Fruit fly (Drosophila melanogaster) whole organism, adult: ENCODE data around the gene CG5776.

Experiments used
- CG14711 ChIP-seq: fragments of 200-800 bp; sonication (Bioruptor generic); optimal IDR thresholded peaks from 2 replicates; lab custom pipeline; 2018; ENCODE audit warnings: missing biosample characterization, mild to moderate bottlenecking, missing genetic modification characterization, moderate library complexity
- CG7101 ChIP-seq: fragments of 200-800 bp; sonication (Bioruptor generic); optimal IDR thresholded peaks from 2 replicates; lab custom pipeline; 2018; ENCODE audit warnings: missing biosample characterization, mild to moderate bottlenecking, missing genetic modification characterization, moderate library complexity
- Clk ChIP-seq: fragments of 200-800 bp; sonication (Bioruptor generic); optimal IDR thresholded peaks from 2 replicates; lab custom pipeline; 2017; ENCODE audit warnings: missing biosample characterization, missing genetic modification characterization
- bab1 ChIP-seq: fragments of 200-800 bp; sonication (Bioruptor generic); optimal IDR thresholded peaks from 3 replicates; lab custom pipeline; 2019; ENCODE audit warnings: missing biosample characterization, mild to moderate bottlenecking, missing genetic modification characterization, moderate library complexity
- cnc ChIP-seq, 2 experiments: fragments of >200 bp; optimal IDR thresholded peaks; 2 replicates each; lab custom pipeline; 2017
- kay ChIP-seq: fragments of 200-800 bp; sonication (Bioruptor generic); peaks from one replicate; lab custom pipeline; 2016; ENCODE audit warnings: missing biosample characterization, missing genetic modification characterization, borderline replicate concordance
- ovo ChIP-seq: fragments of 200-800 bp; sonication (Bioruptor generic); optimal IDR thresholded peaks from 2 replicates; lab custom pipeline; 2016; ENCODE audit warnings: missing biosample characterization, missing genetic modification characterization
- tj ChIP-seq: fragments of 200-800 bp; sonication (Bioruptor generic); optimal IDR thresholded peaks from 3 replicates; lab custom pipeline; 2017; ENCODE audit warnings: missing biosample characterization, mild to moderate bottlenecking, missing genetic modification characterization, moderate library complexity

DNA sequence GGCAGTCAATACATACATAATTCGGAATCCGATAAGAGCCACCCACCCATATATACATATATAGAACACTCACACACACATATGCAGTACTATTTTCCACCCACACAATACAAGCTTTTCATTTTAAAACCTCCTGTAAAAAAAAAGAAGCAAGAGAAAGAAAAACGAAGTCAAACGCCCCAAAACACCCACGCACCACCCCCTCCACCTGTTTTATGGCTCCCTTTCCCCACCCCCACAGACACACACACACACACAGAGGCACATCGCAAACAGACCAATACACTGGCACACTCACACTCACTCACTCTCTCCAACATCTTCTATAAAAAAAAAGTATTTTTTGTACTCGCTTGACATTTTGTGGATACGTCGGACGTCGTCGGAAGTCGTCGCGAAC is 46.9 kb downstream of the CG5776 start:
- TF ChIP-seq tj (GFP tag; lab: Kevin White, UChicago): no peak
- TF ChIP-seq CG7101 (tag; lab: Kevin White, UChicago): no peak
- TF ChIP-seq ovo (GFP tag; lab: Kevin White, UChicago): no peak
- TF ChIP-seq kay (GFP tag; lab: Kevin White, UChicago): no peak
- no peak for TF ChIP-seq Clk (GFP tag; lab: Kevin White, UChicago)
- TF ChIP-seq CG14711 (tag; lab: Kevin White, UChicago): no peak
- no peak for TF ChIP-seq bab1 (GFP tag; lab: Kevin White, UChicago)
- TF ChIP-seq cnc (optimal IDR thresholded peaks at IDR 0.05; lab: Kevin White, UChicago): no peak
